Worm (Caenorhabditis elegans) whole organism, young adult: Measurements from ENCODE around the gene C24A3.2.
A peak's percentile ranks its signal among the peaks of the same experiment; 100 is the strongest.

ENCODE experiments used
- B0035.1 ChIP-seq: sonication (generic microtip); optimal IDR thresholded peaks from 2 replicates; lab custom pipeline; 2016; ENCODE audit warnings: missing genetic modification characterization, mild to moderate bottlenecking, missing compliant biosample characterization, missing genotype, missing genetic modification reagents
- C06A6.2 ChIP-seq: fragments of 200-800 bp; sonication (Bioruptor generic); conservative IDR thresholded peaks from 2 replicates; pipeline ENCODE4 v1.3.6; 2022; ENCODE audit warnings: missing genetic modification characterization, missing compliant biosample characterization
- F10E7.11 ChIP-seq: sonication (generic microtip); optimal IDR thresholded peaks from 2 replicates; lab custom pipeline; 2017; ENCODE audit warnings: mild to moderate bottlenecking, missing genetic modification characterization, moderate library complexity, missing compliant biosample characterization
- F33H1.4 ChIP-seq: fragments of 200-800 bp; sonication (Bioruptor generic); IDR thresholded peaks from 2 replicates; pipeline ENCODE4 v1.3.6; 2022; ENCODE audit warnings: missing genetic modification reagents, missing genetic modification characterization, missing compliant biosample characterization
- F37B4.10 ChIP-seq: fragments of 200-800 bp; sonication (Bioruptor generic); IDR thresholded peaks from 2 replicates; pipeline ENCODE4 v1.3.6; 2022; ENCODE audit warnings: missing genetic modification characterization, missing compliant biosample characterization
- F57C9.4 ChIP-seq: sonication (generic microtip); optimal IDR thresholded peaks from 2 replicates; lab custom pipeline; 2017; ENCODE audit warnings: mild to moderate bottlenecking, missing genetic modification characterization, missing compliant biosample characterization
- K12H6.12 ChIP-seq: fragments of 200-800 bp; sonication (Bioruptor generic); optimal IDR thresholded peaks from 2 replicates; lab custom pipeline; 2018; ENCODE audit warnings: mild to moderate bottlenecking, missing genetic modification characterization, missing compliant biosample characterization
- Y53G8AR.9 ChIP-seq: fragments of 200-800 bp; sonication (Bioruptor generic); conservative IDR thresholded peaks from 2 replicates; pipeline ENCODE4 v1.3.6; 2022; ENCODE audit warnings: missing genetic modification reagents, missing genetic modification characterization, missing compliant biosample characterization
- Y79H2A.3 ChIP-seq: fragments of 200-800 bp; sonication (Bioruptor generic); conservative IDR thresholded peaks from 2 replicates; pipeline ENCODE4 v1.3.6; 2022; ENCODE audit warnings: missing genetic modification reagents, missing genetic modification characterization, missing compliant biosample characterization
- Y95B8A.8 ChIP-seq: fragments of 200-800 bp; sonication (Bioruptor generic); IDR thresholded peaks from 2 replicates; pipeline ENCODE4 v1.3.6; 2022; ENCODE audit warnings: missing genetic modification reagents, missing genetic modification characterization, missing compliant biosample characterization
- ZK185.1 ChIP-seq: sonication (generic microtip); optimal IDR thresholded peaks from 2 replicates; lab custom pipeline; 2016; ENCODE audit warnings: mild to moderate bottlenecking, missing genetic modification characterization, missing compliant biosample characterization; ENCODE audit not compliant: poor library complexity, severe bottlenecking
- aptf-3 ChIP-seq: fragments of 200-800 bp; sonication (Bioruptor generic); IDR thresholded peaks from 2 replicates; pipeline ENCODE4 v1.3.6; 2022; ENCODE audit warnings: missing genetic modification characterization, missing compliant biosample characterization
- athp-1 ChIP-seq: sonication (generic microtip); optimal IDR thresholded peaks from 2 replicates; lab custom pipeline; 2017; ENCODE audit warnings: mild to moderate bottlenecking, missing genetic modification characterization, missing compliant biosample characterization
- attf-5 ChIP-seq: fragments of 200-800 bp; sonication (Bioruptor generic); optimal IDR thresholded peaks from 2 replicates; lab custom pipeline; 2018; ENCODE audit warnings: mild to moderate bottlenecking, missing genetic modification characterization, missing compliant biosample characterization
- attf-6 ChIP-seq: fragments of 200-800 bp; sonication (Bioruptor generic); IDR thresholded peaks from 2 replicates; pipeline ENCODE4 v1.3.6; 2022; ENCODE audit warnings: missing genetic modification reagents, missing genetic modification characterization, missing compliant biosample characterization
- bed-1 ChIP-seq: fragments of 200-800 bp; sonication (Bioruptor generic); IDR thresholded peaks from 2 replicates; pipeline ENCODE4 v1.3.6; 2022; ENCODE audit warnings: missing genetic modification reagents, missing genetic modification characterization, missing compliant biosample characterization
- ccch-3 ChIP-seq: fragments of 200-800 bp; sonication (Bioruptor generic); optimal IDR thresholded peaks from 2 replicates; lab custom pipeline; 2018; ENCODE audit warnings: mild to moderate bottlenecking, missing genetic modification characterization, missing compliant biosample characterization
- ceh-40 ChIP-seq: fragments of 200-800 bp; sonication (Bioruptor generic); IDR thresholded peaks from 2 replicates; pipeline ENCODE4 v1.3.6; 2022; ENCODE audit warnings: missing genetic modification characterization, missing compliant biosample characterization
- ceh-91 ChIP-seq: fragments of 200-800 bp; sonication (Bioruptor generic); IDR thresholded peaks from 2 replicates; pipeline ENCODE4 v1.3.6; 2022; ENCODE audit warnings: missing genetic modification reagents, missing genetic modification characterization, missing compliant biosample characterization
- chd-7 ChIP-seq: sonication (generic microtip); optimal IDR thresholded peaks from 2 replicates; lab custom pipeline; 2016; ENCODE audit warnings: mild to moderate bottlenecking, missing genetic modification characterization, moderate library complexity, missing compliant biosample characterization
- dpff-1 ChIP-seq: sonication (generic microtip); optimal IDR thresholded peaks from 2 replicates; lab custom pipeline; 2017; ENCODE audit warnings: mild to moderate bottlenecking, missing genetic modification characterization, missing compliant biosample characterization
- fkh-3 ChIP-seq: sonication (generic microtip); optimal IDR thresholded peaks from 2 replicates; lab custom pipeline; 2016; ENCODE audit warnings: mild to moderate bottlenecking, missing genetic modification characterization, missing compliant biosample characterization
- gei-17 ChIP-seq: fragments of 200-800 bp; sonication (Bioruptor generic); optimal IDR thresholded peaks from 2 replicates; lab custom pipeline; 2018; ENCODE audit warnings: mild to moderate bottlenecking, missing genetic modification characterization, missing compliant biosample characterization
- hlh-12 ChIP-seq: sonication (generic microtip); optimal IDR thresholded peaks from 2 replicates; lab custom pipeline; 2016; ENCODE audit warnings: missing genetic modification characterization, missing compliant biosample characterization
- hlh-26 ChIP-seq: fragments of 200-800 bp; sonication (Bioruptor generic); conservative IDR thresholded peaks from 2 replicates; pipeline ENCODE4 v1.3.6; 2022; ENCODE audit warnings: missing genetic modification reagents, missing genetic modification characterization, missing compliant biosample characterization
- hmg-1.2 ChIP-seq: fragments of 200-800 bp; sonication (Bioruptor generic); IDR thresholded peaks from 2 replicates; pipeline ENCODE4 v1.3.6; 2022; ENCODE audit warnings: missing genetic modification reagents, missing genetic modification characterization, missing compliant biosample characterization
- hmg-20 ChIP-seq: fragments of 200-800 bp; sonication (Bioruptor generic); IDR thresholded peaks from 2 replicates; pipeline ENCODE4 v1.3.6; 2022; ENCODE audit warnings: missing genetic modification reagents, missing genetic modification characterization, missing compliant biosample characterization
- hrde-1 ChIP-seq: sonication (generic microtip); optimal IDR thresholded peaks from 2 replicates; lab custom pipeline; 2016; ENCODE audit warnings: missing genetic modification characterization, mild to moderate bottlenecking, missing compliant biosample characterization, moderate library complexity, missing genotype, missing genetic modification reagents, borderline replicate concordance
- lag-1 ChIP-seq: fragments of 200-800 bp; sonication (Bioruptor generic); IDR thresholded peaks from 2 replicates; pipeline ENCODE4 v1.3.6; 2022; ENCODE audit warnings: missing genetic modification reagents, missing genetic modification characterization, missing compliant biosample characterization
- lin-26 ChIP-seq: fragments of 200-800 bp; sonication (Bioruptor generic); IDR thresholded peaks from 2 replicates; pipeline ENCODE4 v1.3.6; 2022; ENCODE audit warnings: missing genetic modification reagents, missing genetic modification characterization, missing compliant biosample characterization
- lin-35 ChIP-seq, 3 experiments: fragments of 150-350 bp in 2 of 3; sonication (generic microtip) in 1 of 3; optimal IDR thresholded peaks; 2 replicates each; lab custom pipeline; 2014 to 2018; ENCODE audit warnings: missing biosample characterization in 3 of 3, missing genetic modification characterization in 3 of 3, missing genetic modification reagents in 3 of 3
- lin-54 ChIP-seq: fragments of 200-800 bp; sonication (Bioruptor generic); optimal IDR thresholded peaks from 2 replicates; lab custom pipeline; 2018; ENCODE audit warnings: mild to moderate bottlenecking, missing genetic modification characterization, missing compliant biosample characterization
- madf-6 ChIP-seq: fragments of 200-800 bp; sonication (Bioruptor generic); IDR thresholded peaks from 2 replicates; pipeline ENCODE4 v1.3.6; 2022; ENCODE audit warnings: missing genetic modification reagents, missing genetic modification characterization, missing compliant biosample characterization
- madf-8 ChIP-seq: fragments of 200-800 bp; sonication (Bioruptor generic); conservative IDR thresholded peaks from 2 replicates; pipeline ENCODE4 v1.3.6; 2022; ENCODE audit warnings: missing genetic modification reagents, missing genetic modification characterization, missing compliant biosample characterization
- mxl-1 ChIP-seq: sonication (generic microtip); optimal IDR thresholded peaks from 2 replicates; lab custom pipeline; 2016; ENCODE audit warnings: missing genetic modification characterization, missing compliant biosample characterization
- nfyb-1 ChIP-seq: fragments of 200-800 bp; sonication (Bioruptor generic); IDR thresholded peaks from 2 replicates; pipeline ENCODE4 v1.3.6; 2022; ENCODE audit warnings: missing genetic modification reagents, missing genetic modification characterization, missing compliant biosample characterization
- nhr-120 ChIP-seq: fragments of 200-800 bp; sonication (Bioruptor generic); IDR thresholded peaks from 2 replicates; pipeline ENCODE4 v1.3.6; 2022; ENCODE audit warnings: missing genetic modification characterization, missing compliant biosample characterization
- rec-8 ChIP-seq, 2 experiments: sonication (generic microtip); optimal IDR thresholded peaks; 2 replicates each; lab custom pipeline; 2016; ENCODE audit warnings: mild to moderate bottlenecking in 2 of 2, missing genetic modification characterization in 2 of 2, missing genetic modification reagents in 2 of 2, missing genotype in 2 of 2, missing biosample characterization in 1 of 2, missing compliant biosample characterization in 1 of 2, moderate library complexity in 1 of 2
- rpc-1 ChIP-seq, 2 experiments: fragments of 150-350 bp in 1 of 2; sonication (generic microtip) in 1 of 2; optimal IDR thresholded peaks; 2 replicates each; lab custom pipeline; 2014 to 2018; ENCODE audit warnings: missing biosample characterization in 1 of 2, missing genetic modification characterization in 1 of 2, missing genetic modification reagents in 1 of 2, missing genotype in 1 of 2
- somi-1 ChIP-seq: fragments of 200-800 bp; sonication (Bioruptor generic); optimal IDR thresholded peaks from 2 replicates; lab custom pipeline; 2018; ENCODE audit warnings: mild to moderate bottlenecking, missing genetic modification characterization, missing compliant biosample characterization
- tbp1 ChIP-seq: fragments of 200-800 bp; sonication (Bioruptor generic); optimal IDR thresholded peaks from 2 replicates; lab custom pipeline; 2018; ENCODE audit warnings: mild to moderate bottlenecking, missing genetic modification characterization, missing compliant biosample characterization
- tbx-9 ChIP-seq: sonication (generic microtip); optimal IDR thresholded peaks from 2 replicates; lab custom pipeline; 2016; ENCODE audit warnings: borderline replicate concordance, missing genetic modification characterization, inconsistent platforms, missing compliant biosample characterization
- tlf-1 ChIP-seq: fragments of 200-800 bp; sonication (Bioruptor generic); optimal IDR thresholded peaks from 2 replicates; lab custom pipeline; 2018; ENCODE audit warnings: mild to moderate bottlenecking, missing genetic modification characterization, missing compliant biosample characterization
- unc-130 ChIP-seq: sonication (generic microtip); optimal IDR thresholded peaks from 2 replicates; lab custom pipeline; 2016; ENCODE audit warnings: missing genetic modification reagents, missing genetic modification characterization, missing compliant biosample characterization
- xnd-1 ChIP-seq: sonication (generic microtip); optimal IDR thresholded peaks from 2 replicates; lab custom pipeline; 2016; ENCODE audit warnings: missing genotype, missing genetic modification reagents, missing genetic modification characterization, missing compliant biosample characterization
- ztf-26 ChIP-seq: sonication (generic microtip); optimal IDR thresholded peaks from 2 replicates; lab custom pipeline; 2017; ENCODE audit warnings: missing genetic modification characterization, missing compliant biosample characterization
- ztf-3 ChIP-seq: fragments of 200-800 bp; sonication (Bioruptor generic); optimal IDR thresholded peaks from 2 replicates; lab custom pipeline; 2018; ENCODE audit warnings: mild to moderate bottlenecking, missing genetic modification characterization, missing compliant biosample characterization

Gene C24A3.2

DNA sequence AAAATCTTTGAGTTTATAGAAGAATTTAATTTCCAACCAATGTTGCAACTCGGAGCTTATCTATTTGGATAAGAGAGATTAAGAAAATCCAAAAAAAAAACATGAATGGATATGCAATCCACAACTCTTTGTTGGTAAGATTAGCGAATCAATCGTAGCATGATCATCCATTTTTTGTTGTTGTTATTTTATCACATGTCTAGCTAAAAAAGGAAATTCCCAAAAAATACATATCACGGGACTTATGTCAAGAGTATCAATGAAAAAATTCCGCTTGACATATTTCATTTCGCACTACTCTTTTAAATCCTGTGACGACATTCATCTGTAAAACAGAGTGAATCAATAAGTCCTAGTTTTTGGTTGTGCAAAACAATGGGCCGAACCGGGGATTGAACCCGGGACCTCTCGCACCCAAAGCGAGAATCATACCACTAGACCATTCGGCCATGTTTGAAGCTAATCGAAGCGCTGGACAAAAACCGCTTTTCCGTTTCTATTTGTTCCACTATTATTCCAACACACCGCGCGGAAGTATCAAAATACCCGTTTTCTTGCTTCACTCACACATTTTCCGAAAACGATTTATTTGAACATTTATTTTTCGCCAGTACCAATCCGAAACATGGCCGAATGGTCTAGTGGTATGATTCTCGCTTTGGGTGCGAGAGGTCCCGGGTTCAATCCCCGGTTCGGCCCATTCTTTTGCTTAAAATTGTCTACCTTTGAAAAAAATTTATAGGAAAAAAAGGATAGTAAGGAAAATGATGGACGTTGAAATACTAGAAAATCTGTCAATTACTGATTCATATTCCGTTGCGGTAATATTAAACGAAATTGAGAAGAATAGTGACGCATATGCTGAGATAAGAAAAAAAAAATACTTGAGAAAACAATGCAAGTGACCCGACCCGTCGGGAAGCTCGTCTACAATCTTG lies 27.9 kb upstream of the C24A3.2 start:
- peak; percentile 13 for TF ChIP-seq somi-1 (GFP tag; lab: Kevin White, UChicago)
- TF ChIP-seq dpff-1 (tag; lab: Kevin White, UChicago), result no peak
- no peak for TF ChIP-seq K12H6.12 (tag; lab: Kevin White, UChicago)
- TF ChIP-seq tbp1, result peak; percentile 87
- TF ChIP-seq chd-7 (tag; lab: Kevin White, UChicago), result peak; percentile 20
- no peak for TF ChIP-seq lin-54 (GFP tag; lab: Kevin White, UChicago)
- peak; percentile 2 for TF ChIP-seq hrde-1 (tag; lab: Kevin White, UChicago)
- TF ChIP-seq lin-35 (GFP tag; optimal IDR thresholded peaks at IDR 0.05; lab: Kevin White, UChicago), result no peak
- TF ChIP-seq bed-1, result no peak
- TF ChIP-seq tlf-1 (GFP tag; lab: Kevin White, UChicago), result no peak
- no peak for TF ChIP-seq unc-130
- TF ChIP-seq attf-5 (GFP tag; lab: Kevin White, UChicago), result peak; percentile 36
- no peak for TF ChIP-seq lag-1 (GFP tag; lab: Robert Waterston, UW)
- no peak for TF ChIP-seq ccch-3 (GFP tag; lab: Kevin White, UChicago)
- TF ChIP-seq nhr-120 (GFP tag; lab: Robert Waterston, UW), result no peak
- TF ChIP-seq hmg-20 (GFP tag; lab: Robert Waterston, UW), result no peak
- TF ChIP-seq Y95B8A.8 (GFP tag; lab: Robert Waterston, UW), result no peak
- no peak for TF ChIP-seq C06A6.2 (GFP tag; lab: Robert Waterston, UW)
- TF ChIP-seq rpc-1 (optimal IDR thresholded peaks at IDR 0.05; lab: Kevin White, UChicago), result peak; percentile 81
- TF ChIP-seq rpc-1 (tag; optimal IDR thresholded peaks at IDR 0.05; lab: Kevin White, UChicago), result peak; percentile 87
- TF ChIP-seq B0035.1 (tag; lab: Kevin White, UChicago), result no peak
- peak; percentile 85 for TF ChIP-seq lin-26 (GFP tag; lab: Robert Waterston, UW)
- peak; percentile 61; the same call in 1 of the 2 replicates for TF ChIP-seq ceh-40 (GFP tag; lab: Robert Waterston, UW)
- TF ChIP-seq ceh-91 (GFP tag; lab: Robert Waterston, UW), result no peak
- peak; percentile 44; the same call in 1 of the 2 replicates for TF ChIP-seq attf-6 (GFP tag; lab: Robert Waterston, UW)
- no peak for TF ChIP-seq hlh-12 (tag; lab: Kevin White, UChicago)
- TF ChIP-seq madf-6 (GFP tag; lab: Robert Waterston, UW), result no peak
- no peak for TF ChIP-seq ztf-3 (GFP tag; lab: Kevin White, UChicago)
- peak; percentile 23 to 51 for TF ChIP-seq rec-8 (tag; optimal IDR thresholded peaks at IDR 0.05; lab: Kevin White, UChicago)
- TF ChIP-seq ztf-26 (tag; lab: Kevin White, UChicago), result peak; percentile 75
- no peak for TF ChIP-seq Y53G8AR.9 (GFP tag; lab: Robert Waterston, UW)
- TF ChIP-seq aptf-3, result no peak
- no peak for TF ChIP-seq F10E7.11 (tag; lab: Kevin White, UChicago)
- no peak for TF ChIP-seq tbx-9 (tag; lab: Kevin White, UChicago)
- no peak for TF ChIP-seq gei-17 (GFP tag; lab: Kevin White, UChicago)
- no peak for TF ChIP-seq Y79H2A.3 (GFP tag; lab: Robert Waterston, UW)
- peak; percentile 72 for TF ChIP-seq hmg-1.2 (GFP tag; lab: Robert Waterston, UW)
- TF ChIP-seq ZK185.1, result peak; percentile 54
- TF ChIP-seq xnd-1 (tag; lab: Kevin White, UChicago), result no peak
- TF ChIP-seq F37B4.10, result no peak
- no peak for TF ChIP-seq fkh-3 (tag; lab: Kevin White, UChicago)
- no peak for TF ChIP-seq hlh-26 (GFP tag; lab: Robert Waterston, UW)
- no peak for TF ChIP-seq mxl-1 (tag; lab: Kevin White, UChicago)
- peak; percentile 41 for TF ChIP-seq athp-1
- no peak for TF ChIP-seq madf-8 (GFP tag; lab: Robert Waterston, UW)
- TF ChIP-seq F33H1.4 (GFP tag; lab: Robert Waterston, UW), result no peak
- no peak for TF ChIP-seq F57C9.4
- no peak; the same call in 1 of the 2 replicates for TF ChIP-seq nfyb-1 (GFP tag; lab: Robert Waterston, UW)
